Worm (Caenorhabditis elegans) whole organism, L2 larva: ENCODE measurements around the gene T25B6.3.

ENCODE experiments used
- blmp-1 ChIP-seq: sonication (generic microtip); optimal IDR thresholded peaks from 2 replicates; lab custom pipeline; 2017; ENCODE audit warnings: missing genetic modification characterization, mild to moderate bottlenecking, missing compliant biosample characterization, antibody characterized with exemption, moderate library complexity; ENCODE audit not compliant: insufficient read depth
- ceh-82 ChIP-seq: fragments of 150-350 bp; optimal IDR thresholded peaks from 2 replicates; lab custom pipeline; 2014; ENCODE audit warnings: missing biosample characterization, missing genetic modification characterization
- dmd-4 ChIP-seq: sonication (generic microtip); optimal IDR thresholded peaks from 2 replicates; lab custom pipeline; 2017; ENCODE audit warnings: missing biosample characterization, missing genetic modification characterization
- nhr-237 ChIP-seq: fragments of 150-350 bp; optimal IDR thresholded peaks from 2 replicates; lab custom pipeline; 2014; ENCODE audit warnings: missing biosample characterization, missing genetic modification characterization
- unc-62 ChIP-seq: fragments of 150-350 bp; optimal IDR thresholded peaks from 2 replicates; lab custom pipeline; 2014; ENCODE audit warnings: missing biosample characterization, missing genetic modification reagents, missing genetic modification characterization
- ztf-11 ChIP-seq: sonication (generic microtip); optimal IDR thresholded peaks from 2 replicates; lab custom pipeline; 2017; ENCODE audit warnings: missing biosample characterization, missing genetic modification characterization

DNA sequence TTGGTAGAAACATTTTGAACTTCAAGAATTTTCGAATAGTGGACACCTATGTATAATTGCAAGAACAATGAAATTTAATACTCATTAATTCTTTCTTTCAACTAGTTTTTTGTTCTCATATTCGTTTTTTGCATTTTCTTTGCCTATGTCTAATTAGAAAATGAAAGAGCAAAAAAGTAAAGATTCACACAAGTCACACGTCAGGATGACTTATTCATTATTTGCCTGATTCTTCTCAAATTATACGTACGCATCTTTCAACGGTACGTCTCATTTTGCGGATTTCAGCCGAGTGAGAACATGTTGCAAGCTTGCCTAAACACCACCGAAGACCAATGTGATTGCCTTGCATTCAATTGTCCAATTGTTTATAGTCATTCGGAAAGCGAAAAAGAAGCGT lies 46.7 kb upstream of the T25B6.3 start, which contains the start of gene nmur-1:
- TF ChIP-seq ztf-11 (no peak), blmp-1 (tag; lab: Kevin White, UChicago) (no peak), nhr-237 (tag; lab: Kevin White, UChicago) (no peak), ceh-82 (tag; lab: Kevin White, UChicago) (no peak), dmd-4 (tag; lab: Kevin White, UChicago) (no peak), unc-62 (GFP tag; lab: Kevin White, UChicago) (no peak)
